Worm (Caenorhabditis elegans): Measurements from ENCODE around the gene T07A9.12.

- TF ChIP-seq F13C5.2 (tag; optimal IDR thresholded peaks at IDR 0.05) = no peak
- TF ChIP-seq B0310.2 (tag; optimal IDR thresholded peaks at IDR 0.05) = no peak
- no peak for TF ChIP-seq ama-1 (optimal IDR thresholded peaks at IDR 0.05)
- TF ChIP-seq sea-1 (GFP tag; conservative IDR thresholded peaks at IDR 0.05) = no peak
- no peak for TF ChIP-seq flt-1 (GFP tag; IDR thresholded peaks at IDR 0.05)
- TF ChIP-seq tra-4 (tag; optimal IDR thresholded peaks at IDR 0.05) = no peak
- no peak for TF ChIP-seq hmbx-1 (tag; optimal IDR thresholded peaks at IDR 0.05)
- TF ChIP-seq hmg-4 (GFP tag; optimal IDR thresholded peaks at IDR 0.05) = no peak
These were observed 44.3 kb upstream of the T07A9.12 start for ce11 chrIV:366406-366805.

Data from whole organism, early embryonic.